Fruit fly (Drosophila melanogaster) Kc167 (cell line): ENCODE measurements around the gene beta-Spec.

Experiments used
- Sin3A ChIP-seq: fragments of >200 bp; optimal IDR thresholded peaks from 2 replicates; lab custom pipeline; 2018; ENCODE audit warnings: missing external identifiers
- h ChIP-seq: fragments of >200 bp; optimal IDR thresholded peaks from 3 replicates; lab custom pipeline; 2018; ENCODE audit warnings: missing external identifiers
- insv ChIP-seq: fragments of >200 bp; optimal IDR thresholded peaks from 3 replicates; lab custom pipeline; 2018; ENCODE audit warnings: missing external identifiers
- psq ChIP-seq: fragments of >200 bp; optimal IDR thresholded peaks from 2 replicates; lab custom pipeline; 2017; ENCODE audit warnings: missing external identifiers

dm6 chrX:17683506-17683858 is 26.3 kb downstream of the beta-Spec start:
- TF ChIP-seq psq (lab: Kevin White, UChicago) (no peak), Sin3A (lab: Kevin White, UChicago) (no peak), insv (lab: Kevin White, UChicago) (no peak), h (no peak)
